Worm (Caenorhabditis elegans): Measurements from ENCODE around the gene pqn-82.
A peak's percentile ranks its signal among the peaks of the same experiment; 100 is the strongest.

Gene pqn-82

ce11 chrIII:1852126-1852717 is 3.4 kb downstream of the pqn-82 start:
- TF ChIP-seq W03F9.2 (tag; optimal IDR thresholded peaks at IDR 0.05): no peak
- no peak for TF ChIP-seq dao-5 (tag; optimal IDR thresholded peaks at IDR 0.05)
- no peak for TF ChIP-seq him-1 (tag; optimal IDR thresholded peaks at IDR 0.05)

DNA sequence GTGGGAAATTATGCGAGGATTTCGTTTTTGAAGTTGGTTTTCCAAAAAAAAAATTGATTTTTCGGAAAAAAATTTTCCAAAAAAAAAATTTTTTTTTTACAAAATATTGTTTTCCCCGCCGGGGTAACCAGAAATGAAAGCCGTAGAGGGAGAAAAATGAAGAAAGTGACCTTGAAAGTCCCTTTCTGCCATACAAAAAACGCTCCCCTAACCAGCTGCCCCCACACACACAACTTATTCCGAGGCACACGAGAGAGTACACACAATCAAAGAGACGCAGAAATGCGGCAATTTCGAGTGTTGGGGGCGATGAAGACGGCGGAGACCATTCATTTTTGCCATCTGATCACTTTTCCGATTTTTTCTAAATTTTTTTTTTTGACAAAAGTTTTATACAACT is 5.1 kb downstream of the pqn-82 start:
- no peak for TF ChIP-seq him-1 (tag; optimal IDR thresholded peaks at IDR 0.05)
- TF ChIP-seq dao-5 (tag; optimal IDR thresholded peaks at IDR 0.05): no peak
- TF ChIP-seq W03F9.2 (tag; optimal IDR thresholded peaks at IDR 0.05): no peak

DNA sequence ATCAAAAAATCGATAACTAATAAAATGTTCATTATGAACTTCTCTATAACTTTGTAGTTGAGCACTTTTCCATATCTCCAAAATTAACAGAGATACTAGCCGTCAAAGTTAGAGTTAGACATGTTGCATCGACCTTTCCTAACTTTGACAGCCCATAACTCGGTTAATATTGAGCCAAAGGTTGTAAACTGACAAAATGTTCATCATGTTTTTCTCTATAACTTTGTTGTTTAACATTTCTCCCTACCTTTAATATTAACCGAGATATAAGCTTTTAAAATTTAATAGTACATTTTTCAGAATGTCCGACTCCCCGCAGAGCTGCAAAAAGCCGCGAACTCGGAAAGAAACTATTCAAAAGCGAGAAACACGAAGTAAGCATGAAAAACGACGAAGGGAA is 6.2 kb downstream of the pqn-82 start, which contains the start of gene hlh-33:
TSS of gene hlh-33 (plus strand) at position 301 of the 400 bp plus-strand sequence.
- no peak for TF ChIP-seq him-1 (tag; optimal IDR thresholded peaks at IDR 0.05)
- TF ChIP-seq W03F9.2 (tag; optimal IDR thresholded peaks at IDR 0.05): no peak
- TF ChIP-seq dao-5 (tag; optimal IDR thresholded peaks at IDR 0.05): no peak

ce11 chrIII:1856175-1856574 is 7.3 kb downstream of the pqn-82 start:
- TF ChIP-seq W03F9.2 (tag; optimal IDR thresholded peaks at IDR 0.05) (no peak), him-1 (tag; optimal IDR thresholded peaks at IDR 0.05) (no peak), dao-5 (tag; optimal IDR thresholded peaks at IDR 0.05) (no peak)

DNA sequence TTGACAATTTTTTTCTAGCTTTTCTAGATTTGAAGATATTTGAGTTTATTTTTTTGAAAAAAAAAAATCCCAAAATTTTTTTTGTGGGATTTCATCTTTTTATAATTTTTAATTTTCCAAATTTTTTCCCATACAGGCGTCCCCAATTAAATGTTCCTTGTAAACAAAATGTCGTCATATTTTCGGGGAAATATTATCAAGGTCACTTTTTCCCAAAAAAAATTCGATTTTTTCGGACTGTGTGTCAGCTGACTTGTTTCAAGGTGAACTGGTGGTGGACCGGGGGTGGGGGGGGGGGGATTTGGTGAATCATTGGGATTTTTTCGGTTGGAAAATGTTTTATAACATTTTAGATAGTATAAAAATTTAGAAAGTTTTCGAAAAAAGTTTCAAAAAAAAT is 7.8 kb downstream of the pqn-82 start:
- TF ChIP-seq him-1 (tag; optimal IDR thresholded peaks at IDR 0.05) (no peak), W03F9.2 (tag; optimal IDR thresholded peaks at IDR 0.05) (no peak), dao-5 (tag; optimal IDR thresholded peaks at IDR 0.05) (no peak)

- peak; percentile 80 for TF ChIP-seq him-1 (tag; optimal IDR thresholded peaks at IDR 0.05)
- peak; percentile 96 for TF ChIP-seq W03F9.2 (tag; optimal IDR thresholded peaks at IDR 0.05)
- TF ChIP-seq dao-5 (tag; optimal IDR thresholded peaks at IDR 0.05): no peak
These were observed 10.7 kb downstream of the pqn-82 start, which contains the start of gene ddp-1 for ce11 chrIII:1859532-1859931. Gene ddp-1 (plus strand): TSS chrIII:1859888.

DNA sequence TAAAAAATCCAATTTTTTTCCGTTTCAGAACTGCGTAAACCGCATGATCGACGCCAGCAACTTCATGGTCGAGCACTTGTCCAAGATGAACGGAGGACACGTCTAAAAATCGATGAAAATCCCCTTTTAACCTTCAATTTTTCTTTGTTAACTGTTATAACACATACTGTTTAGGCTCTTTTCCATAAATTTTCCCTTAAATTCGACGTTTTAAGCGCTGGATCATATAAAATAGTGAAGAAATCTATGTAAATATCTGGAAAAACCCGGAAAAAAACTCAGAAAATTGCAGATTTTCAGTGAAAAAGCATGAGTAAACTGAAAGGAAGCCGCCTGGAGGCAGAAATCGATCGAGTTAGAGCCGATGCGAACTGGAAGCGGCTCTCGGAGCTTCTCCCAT is 11.3 kb downstream of the pqn-82 start, which contains the start of gene ttc-7:
TSS of gene ttc-7 (plus strand) at position 301 of the 400 bp plus-strand sequence.
- TF ChIP-seq dao-5 (tag; optimal IDR thresholded peaks at IDR 0.05): no peak

DNA sequence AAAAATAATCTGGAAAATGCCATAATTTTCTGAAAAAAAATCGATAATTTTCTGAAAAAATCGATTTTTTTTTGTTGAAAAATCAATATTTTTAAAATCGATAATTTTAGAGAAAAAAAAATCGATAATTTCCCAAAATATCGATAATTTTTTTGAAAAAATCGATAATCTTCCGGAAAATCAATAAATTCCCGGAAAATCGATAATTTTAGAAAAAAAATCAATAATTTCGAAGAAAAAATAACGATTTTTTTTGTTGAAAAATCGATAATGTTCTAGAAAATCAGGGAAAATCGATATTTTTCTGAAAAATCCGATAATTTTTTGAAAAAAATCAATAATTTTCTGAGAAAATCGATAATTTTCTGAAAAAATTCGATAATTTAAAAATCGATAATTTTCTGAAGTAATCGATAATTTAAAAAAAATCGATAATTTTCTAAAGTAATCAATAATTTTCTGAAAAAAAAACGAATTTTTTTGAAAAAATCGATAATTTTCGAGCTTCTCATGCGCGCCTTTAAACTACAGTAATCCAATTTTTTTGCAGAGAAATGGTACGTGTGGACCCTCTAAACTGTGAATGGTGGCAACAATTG is 27.5 kb downstream of the pqn-82 start:
- TF ChIP-seq W03F9.2 (tag; optimal IDR thresholded peaks at IDR 0.05) (no peak), dao-5 (tag; optimal IDR thresholded peaks at IDR 0.05) (no peak), him-1 (tag; optimal IDR thresholded peaks at IDR 0.05) (no peak)

- no peak for TF ChIP-seq W03F9.2 (tag; optimal IDR thresholded peaks at IDR 0.05)
- TF ChIP-seq dao-5 (tag; optimal IDR thresholded peaks at IDR 0.05): no peak
- no peak for TF ChIP-seq him-1 (tag; optimal IDR thresholded peaks at IDR 0.05)
These were observed 28.3 kb downstream of the pqn-82 start for ce11 chrIII:1877189-1877588.

DNA sequence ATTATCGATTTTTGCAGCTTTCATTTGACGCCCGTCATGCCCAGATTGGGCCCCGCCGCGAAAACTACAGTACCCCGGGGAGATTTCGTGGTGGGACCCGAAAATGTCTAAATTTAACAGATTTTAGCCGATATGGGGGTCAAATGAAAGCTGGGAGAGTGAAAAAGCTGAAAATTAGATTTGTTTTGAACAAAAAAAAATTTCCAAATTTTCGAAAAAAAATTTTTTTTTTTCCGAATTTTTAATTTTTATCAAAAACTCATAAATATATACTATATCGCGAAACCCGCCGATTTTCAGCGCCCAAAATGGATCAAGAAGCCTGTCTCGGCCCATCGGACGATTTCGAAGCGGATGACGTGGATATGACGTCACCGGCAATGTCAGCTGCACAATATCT is 29.2 kb downstream of the pqn-82 start, which contains the start of gene smi-1:
TSS of gene smi-1 (plus strand) at position 301 of the 400 bp plus-strand sequence.
- TF ChIP-seq W03F9.2 (tag; optimal IDR thresholded peaks at IDR 0.05): no peak

ce11 chrIII:1878918-1879317 is 30.1 kb downstream of the pqn-82 start:
- no peak for TF ChIP-seq dao-5 (tag; optimal IDR thresholded peaks at IDR 0.05)
- TF ChIP-seq W03F9.2 (tag; optimal IDR thresholded peaks at IDR 0.05): no peak
- no peak for TF ChIP-seq him-1 (tag; optimal IDR thresholded peaks at IDR 0.05)

- no peak for TF ChIP-seq him-1 (tag; optimal IDR thresholded peaks at IDR 0.05)
- no peak for TF ChIP-seq W03F9.2 (tag; optimal IDR thresholded peaks at IDR 0.05)
- TF ChIP-seq dao-5 (tag; optimal IDR thresholded peaks at IDR 0.05): no peak
These were observed 31.4 kb downstream of the pqn-82 start for ce11 chrIII:1880221-1880620.

DNA sequence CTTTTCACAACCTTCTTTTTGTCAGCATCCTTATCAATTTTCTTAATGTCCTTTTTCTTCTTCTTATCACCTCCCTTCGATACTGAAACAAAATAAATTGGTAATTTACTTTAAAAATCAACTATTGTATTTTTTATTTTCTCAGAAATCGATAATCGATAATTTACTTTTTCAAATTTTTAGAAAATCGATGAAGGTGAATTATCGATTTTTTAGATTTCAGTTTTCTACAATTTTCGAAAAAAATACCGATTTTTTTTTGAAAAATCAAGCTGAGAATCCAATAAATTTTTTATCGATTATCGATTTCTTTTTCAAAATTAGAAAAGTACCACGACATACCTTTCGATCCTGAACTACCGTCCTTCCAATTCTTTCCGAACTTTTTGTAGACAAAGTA is 33.8 kb downstream of the pqn-82 start:
- TF ChIP-seq W03F9.2 (tag; optimal IDR thresholded peaks at IDR 0.05): no peak
- TF ChIP-seq him-1 (tag; optimal IDR thresholded peaks at IDR 0.05): no peak
- TF ChIP-seq dao-5 (tag; optimal IDR thresholded peaks at IDR 0.05): no peak

ce11 chrIII:1886914-1887313 is 38.1 kb downstream of the pqn-82 start:
- TF ChIP-seq W03F9.2 (tag; optimal IDR thresholded peaks at IDR 0.05) (no peak), dao-5 (tag; optimal IDR thresholded peaks at IDR 0.05) (no peak), him-1 (tag; optimal IDR thresholded peaks at IDR 0.05) (no peak)

DNA sequence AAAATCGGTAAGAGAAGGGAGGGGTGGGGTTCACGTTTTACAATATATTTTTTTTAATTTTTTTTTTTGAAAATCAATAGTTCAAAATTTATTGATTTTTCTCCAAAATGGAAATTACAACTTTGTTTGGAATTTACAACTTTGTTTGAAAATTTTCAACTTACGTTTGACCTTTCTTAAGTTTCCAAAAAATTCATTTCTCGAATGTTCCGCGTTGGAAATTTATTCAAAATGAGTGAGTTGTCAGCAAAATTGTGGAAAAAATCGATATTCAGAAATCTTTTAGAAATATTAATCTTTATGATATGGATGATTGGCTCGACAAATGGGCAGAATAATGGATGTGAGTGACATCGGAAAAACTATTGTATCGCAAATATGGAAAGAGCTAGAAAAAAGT is 38.5 kb downstream of the pqn-82 start, which contains the start of gene B0524.3:
TSS of gene B0524.3 (plus strand) at position 301 of the 400 bp plus-strand sequence.
- TF ChIP-seq him-1 (tag; optimal IDR thresholded peaks at IDR 0.05): no peak
- TF ChIP-seq W03F9.2 (tag; optimal IDR thresholded peaks at IDR 0.05): no peak
- no peak for TF ChIP-seq dao-5 (tag; optimal IDR thresholded peaks at IDR 0.05)

All from whole organism, L4/young adult.